Worm (Caenorhabditis elegans): ENCODE results near the gene ttx-3.

The ttx-3 gene

DNA sequence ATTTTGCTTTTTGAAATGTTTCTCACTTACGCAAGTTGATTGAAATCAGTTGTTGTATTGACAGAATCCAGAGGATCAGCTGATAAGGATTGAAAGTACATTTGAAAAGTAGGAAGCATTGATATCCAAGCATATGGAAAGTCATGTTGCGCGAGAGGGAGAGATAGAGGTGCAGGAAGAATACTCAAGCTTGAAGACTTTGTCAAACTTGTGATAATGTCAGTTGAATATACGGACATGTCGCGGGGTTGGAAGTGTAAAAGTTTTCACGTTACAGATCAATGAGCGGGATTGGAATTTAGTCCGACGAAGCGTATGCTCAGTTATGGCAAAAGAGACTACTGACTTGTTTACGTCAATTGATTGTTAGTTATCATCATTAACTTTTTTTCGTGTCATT, at the start of gene ttx-3:
ttx-3 (minus strand) TSS at position 101 of the 400 bp plus-strand sequence.
- TF ChIP-seq ceh-36 (tag; optimal IDR thresholded peaks at IDR 0.05) (no peak), tbx-11 (GFP tag; IDR thresholded peaks at IDR 0.05) (no peak), scrt-1 (GFP tag; IDR thresholded peaks at IDR 0.05) (no peak), F13C5.2 (tag; optimal IDR thresholded peaks at IDR 0.05) (no peak), B0310.2 (tag; optimal IDR thresholded peaks at IDR 0.05) (no peak), ets-7 (tag; optimal IDR thresholded peaks at IDR 0.05) (no peak), flt-1 (GFP tag; IDR thresholded peaks at IDR 0.05) (no peak), hmbx-1 (tag; optimal IDR thresholded peaks at IDR 0.05) (no peak), tra-4 (tag; optimal IDR thresholded peaks at IDR 0.05) (no peak)

ce11 chrX:11818711-11819110, 49.5 kb upstream of the ttx-3 start:
- TF ChIP-seq F13C5.2 (tag; optimal IDR thresholded peaks at IDR 0.05) = no peak
- no peak for TF ChIP-seq tra-4 (tag; optimal IDR thresholded peaks at IDR 0.05)
- no peak for TF ChIP-seq pes-1 (GFP tag; IDR thresholded peaks at IDR 0.05)
- no peak for TF ChIP-seq flt-1 (GFP tag; IDR thresholded peaks at IDR 0.05)
- no peak for TF ChIP-seq tbx-11 (GFP tag; IDR thresholded peaks at IDR 0.05)
- no peak for TF ChIP-seq B0310.2 (tag; optimal IDR thresholded peaks at IDR 0.05)
- TF ChIP-seq hmbx-1 (tag; optimal IDR thresholded peaks at IDR 0.05) = no peak
- TF ChIP-seq scrt-1 (GFP tag; IDR thresholded peaks at IDR 0.05) = no peak
- TF ChIP-seq aly-1 (tag; optimal IDR thresholded peaks at IDR 0.05) = no peak
- TF ChIP-seq ets-7 (tag; optimal IDR thresholded peaks at IDR 0.05) = no peak
- no peak for TF ChIP-seq ceh-36 (tag; optimal IDR thresholded peaks at IDR 0.05)
- TF ChIP-seq hmg-4 (GFP tag; optimal IDR thresholded peaks at IDR 0.05) = no peak
- TF ChIP-seq sea-1 (GFP tag; conservative IDR thresholded peaks at IDR 0.05) = no peak
- no peak for TF ChIP-seq hnd-1 (tag; optimal IDR thresholded peaks at IDR 0.05)
- TF ChIP-seq ama-1 (optimal IDR thresholded peaks at IDR 0.05) = no peak

DNA sequence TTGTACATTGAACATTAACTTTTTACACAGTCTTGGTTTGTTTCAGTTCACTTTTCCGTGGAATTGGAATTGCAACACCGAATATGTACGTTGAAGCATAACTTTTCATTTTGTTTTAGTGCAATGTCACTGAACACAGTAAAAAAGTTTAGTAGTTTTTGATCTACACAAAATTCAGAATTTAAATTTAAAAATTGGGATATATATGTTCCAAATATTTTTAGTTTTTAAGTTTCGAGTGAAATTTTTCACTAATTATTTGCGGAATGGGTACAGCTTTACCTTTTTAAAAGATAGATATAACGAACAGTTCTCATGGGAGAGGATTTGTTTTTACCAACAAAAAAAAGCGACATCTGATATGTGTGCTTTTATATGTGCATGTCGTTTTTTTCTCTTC, 47.6 kb upstream of the ttx-3 start:
- no peak for TF ChIP-seq B0310.2 (tag; optimal IDR thresholded peaks at IDR 0.05)
- no peak for TF ChIP-seq hnd-1 (tag; optimal IDR thresholded peaks at IDR 0.05)
- no peak for TF ChIP-seq ama-1 (optimal IDR thresholded peaks at IDR 0.05)
- no peak for TF ChIP-seq tra-4 (tag; optimal IDR thresholded peaks at IDR 0.05)
- no peak for TF ChIP-seq hmg-4 (GFP tag; optimal IDR thresholded peaks at IDR 0.05)
- TF ChIP-seq tbx-37 (GFP tag; conservative IDR thresholded peaks at IDR 0.05) = no peak
- TF ChIP-seq tbx-11 (GFP tag; IDR thresholded peaks at IDR 0.05) = no peak
- no peak for TF ChIP-seq flt-1 (GFP tag; IDR thresholded peaks at IDR 0.05)
- no peak for TF ChIP-seq hmbx-1 (tag; optimal IDR thresholded peaks at IDR 0.05)
- TF ChIP-seq F13C5.2 (tag; optimal IDR thresholded peaks at IDR 0.05) = no peak
- no peak for TF ChIP-seq scrt-1 (GFP tag; IDR thresholded peaks at IDR 0.05)
- TF ChIP-seq ets-7 (tag; optimal IDR thresholded peaks at IDR 0.05) = no peak
- TF ChIP-seq ceh-13 (GFP tag; optimal IDR thresholded peaks at IDR 0.05) = no peak

ce11 chrX:11814667-11815066, 45.5 kb upstream of the ttx-3 start, which contains the start of gene C34E11.2:
Gene C34E11.2 (minus strand): TSS chrX:11814750.
- no peak for TF ChIP-seq ceh-36 (tag; optimal IDR thresholded peaks at IDR 0.05)
- no peak for TF ChIP-seq ama-1 (optimal IDR thresholded peaks at IDR 0.05)
- TF ChIP-seq flt-1 (GFP tag; IDR thresholded peaks at IDR 0.05) = no peak
- TF ChIP-seq tbx-37 (GFP tag; conservative IDR thresholded peaks at IDR 0.05) = no peak
- TF ChIP-seq hnd-1 (tag; optimal IDR thresholded peaks at IDR 0.05) = no peak
- no peak for TF ChIP-seq F13C5.2 (tag; optimal IDR thresholded peaks at IDR 0.05)
- no peak for TF ChIP-seq hmbx-1 (tag; optimal IDR thresholded peaks at IDR 0.05)
- TF ChIP-seq ets-7 (tag; optimal IDR thresholded peaks at IDR 0.05) = no peak
- TF ChIP-seq scrt-1 (GFP tag; IDR thresholded peaks at IDR 0.05) = no peak
- no peak for TF ChIP-seq pes-1 (GFP tag; IDR thresholded peaks at IDR 0.05)
- TF ChIP-seq hmg-4 (GFP tag; optimal IDR thresholded peaks at IDR 0.05) = no peak
- no peak for TF ChIP-seq tra-4 (tag; optimal IDR thresholded peaks at IDR 0.05)
- no peak for TF ChIP-seq sea-1 (GFP tag; conservative IDR thresholded peaks at IDR 0.05)
- no peak for TF ChIP-seq ceh-13 (GFP tag; optimal IDR thresholded peaks at IDR 0.05)
- TF ChIP-seq B0310.2 (tag; optimal IDR thresholded peaks at IDR 0.05) = no peak
- no peak for TF ChIP-seq aly-1 (tag; optimal IDR thresholded peaks at IDR 0.05)
- TF ChIP-seq tbx-11 (GFP tag; IDR thresholded peaks at IDR 0.05) = no peak

DNA sequence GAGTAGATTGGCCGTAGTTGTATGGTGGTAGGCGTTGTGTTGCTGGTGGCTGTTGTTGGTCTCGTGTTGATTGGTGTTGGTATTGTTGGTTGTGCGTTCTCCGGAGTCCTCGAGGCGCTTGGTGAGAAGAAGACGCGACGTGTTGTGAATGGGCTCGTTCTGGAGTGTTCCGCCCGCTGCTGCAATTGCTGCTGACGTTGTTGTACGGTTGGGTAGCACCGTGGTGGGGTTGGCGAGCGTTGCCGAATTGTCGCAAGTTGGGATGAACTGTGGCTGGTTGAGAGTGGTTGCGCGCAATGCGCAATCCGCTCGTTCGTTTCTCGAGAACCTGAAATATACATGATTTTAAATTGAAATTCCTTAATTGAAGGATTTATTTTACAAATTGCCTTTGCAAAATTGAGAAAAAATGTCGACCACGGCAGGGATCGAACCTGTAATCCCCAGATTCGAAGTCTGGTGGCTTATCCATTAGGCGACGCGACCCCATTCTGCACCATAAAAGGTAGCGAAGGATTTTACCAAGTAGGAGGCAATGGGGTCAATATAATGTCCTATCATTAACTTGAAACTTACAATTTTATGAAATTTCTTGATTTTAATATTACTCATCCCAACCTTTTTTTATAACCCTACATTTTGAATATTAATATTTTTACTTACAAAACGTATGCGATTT, 37.1 kb upstream of the ttx-3 start:
- TF ChIP-seq F13C5.2 (tag; optimal IDR thresholded peaks at IDR 0.05) (no peak), ceh-13 (GFP tag; optimal IDR thresholded peaks at IDR 0.05) (no peak), hmbx-1 (tag; optimal IDR thresholded peaks at IDR 0.05) (no peak), sea-1 (GFP tag; conservative IDR thresholded peaks at IDR 0.05) (no peak), ceh-36 (tag; optimal IDR thresholded peaks at IDR 0.05) (no peak), flt-1 (GFP tag; IDR thresholded peaks at IDR 0.05) (no peak), pes-1 (GFP tag; IDR thresholded peaks at IDR 0.05) (no peak), aly-1 (tag; optimal IDR thresholded peaks at IDR 0.05) (no peak), ama-1 (optimal IDR thresholded peaks at IDR 0.05) (no peak), hnd-1 (tag; optimal IDR thresholded peaks at IDR 0.05) (no peak), ets-7 (tag; optimal IDR thresholded peaks at IDR 0.05) (no peak), tra-4 (tag; optimal IDR thresholded peaks at IDR 0.05) (no peak), scrt-1 (GFP tag; IDR thresholded peaks at IDR 0.05) (no peak), tbx-37 (GFP tag; conservative IDR thresholded peaks at IDR 0.05) (no peak), tbx-11 (GFP tag; IDR thresholded peaks at IDR 0.05) (no peak), B0310.2 (tag; optimal IDR thresholded peaks at IDR 0.05) (no peak)

- TF ChIP-seq B0310.2 (tag; optimal IDR thresholded peaks at IDR 0.05) (no peak), aly-1 (tag; optimal IDR thresholded peaks at IDR 0.05) (no peak), hnd-1 (tag; optimal IDR thresholded peaks at IDR 0.05) (no peak), F13C5.2 (tag; optimal IDR thresholded peaks at IDR 0.05) (no peak)
These were observed 34.9 kb upstream of the ttx-3 start, which contains the start of gene C34E11.4 for ce11 chrX:11804057-11804456. Gene C34E11.4 (plus strand): TSS chrX:11804210.

ce11 chrX:11798057-11798555, 28.9 kb upstream of the ttx-3 start, which contains the start of gene rsd-3:
Gene rsd-3 (plus strand): TSS chrX:11798505.
- TF ChIP-seq flt-1 (GFP tag; IDR thresholded peaks at IDR 0.05) (peak; percentile 5; the same call in 1 of the 2 replicates), F13C5.2 (tag; optimal IDR thresholded peaks at IDR 0.05) (peak; percentile 14), ama-1 (optimal IDR thresholded peaks at IDR 0.05) (no peak), tbx-11 (GFP tag; IDR thresholded peaks at IDR 0.05) (no peak), pes-1 (GFP tag; IDR thresholded peaks at IDR 0.05) (0 out of 2 replicates have a peak, but pooled peaks have one; percentile 15), hmg-4 (GFP tag; optimal IDR thresholded peaks at IDR 0.05) (peak; percentile 77)
